Fruit fly (Drosophila melanogaster): ENCODE measurements around the gene CG5973.

dm6 chr2L:7450966-7451365, 13.7 kb downstream of the CG5973 start, which contains the start of gene santa-maria:
- TF ChIP-seq CG8478 (optimal IDR thresholded peaks at IDR 0.05) (no peak), CTCF (optimal IDR thresholded peaks at IDR 0.05) (no peak)

All from S2 (cell line).